Worm (Caenorhabditis elegans) whole organism, L4 larva: ENCODE measurements around the gene snr-4.

Experiments
- R02D3.7 ChIP-seq: fragments of 150-350 bp; sonication (generic microtip); optimal IDR thresholded peaks from 3 replicates; lab custom pipeline; 2014; ENCODE audit warnings: missing biosample characterization, missing genetic modification characterization
- ZK337.2 ChIP-seq: fragments of 200-800 bp; sonication (Bioruptor generic); IDR thresholded peaks from 2 replicates; pipeline ENCODE4 v1.3.6; 2022; ENCODE audit warnings: missing genetic modification reagents, missing genetic modification characterization, missing compliant biosample characterization
- aly-2 ChIP-seq: sonication (generic microtip); optimal IDR thresholded peaks from 2 replicates; lab custom pipeline; 2018; ENCODE audit warnings: missing biosample characterization, missing genetic modification characterization
- attf-4 ChIP-seq: sonication (generic microtip); optimal IDR thresholded peaks from 3 replicates; lab custom pipeline; 2017; ENCODE audit warnings: missing biosample characterization, missing genetic modification characterization
- ces-1 ChIP-seq: fragments of 150-350 bp; sonication (generic microtip); optimal IDR thresholded peaks from 4 replicates; lab custom pipeline; 2014; ENCODE audit warnings: missing biosample characterization, missing genetic modification reagents, missing genetic modification characterization
- fos-1 ChIP-seq: fragments of 150-350 bp; optimal IDR thresholded peaks from 2 replicates; lab custom pipeline; 2014; ENCODE audit warnings: missing biosample characterization, missing genetic modification characterization
- hlh-30 ChIP-seq: sonication (generic microtip); optimal IDR thresholded peaks from 2 replicates; lab custom pipeline; 2017; ENCODE audit warnings: antibody characterized with exemption, mild to moderate bottlenecking, missing genetic modification characterization, missing compliant biosample characterization; ENCODE audit not compliant: insufficient read depth
- lin-13 ChIP-seq: fragments of 150-350 bp; optimal IDR thresholded peaks from 2 replicates; lab custom pipeline; 2014; ENCODE audit warnings: missing biosample characterization, missing genetic modification reagents, missing genetic modification characterization
- mep-1 ChIP-seq: fragments of 150-350 bp; sonication (generic microtip); optimal IDR thresholded peaks from 3 replicates; lab custom pipeline; 2014; ENCODE audit warnings: missing biosample characterization, missing genetic modification characterization
- pqm-1 ChIP-seq: sonication (generic microtip); optimal IDR thresholded peaks from 2 replicates; lab custom pipeline; 2017; ENCODE audit warnings: missing biosample characterization, missing genetic modification characterization
- unc-130 ChIP-seq: sonication (generic microtip); optimal IDR thresholded peaks from 2 replicates; lab custom pipeline; 2016; ENCODE audit warnings: missing genetic modification reagents, missing genetic modification characterization, missing compliant biosample characterization

- TF ChIP-seq aly-2 (tag; lab: Kevin White, UChicago) (no peak), ces-1 (no peak), attf-4 (tag; lab: Kevin White, UChicago) (no peak), hlh-30 (no peak), lin-13 (GFP tag; lab: Kevin White, UChicago) (no peak), ZK337.2 (GFP tag; lab: Robert Waterston, UW) (no peak), fos-1 (tag; lab: Kevin White, UChicago) (no peak), mep-1 (no peak), R02D3.7 (tag; lab: Kevin White, UChicago) (no peak), unc-130 (GFP tag; lab: Kevin White, UChicago) (no peak), pqm-1 (tag; lab: Kevin White, UChicago) (no peak)
These were observed 50.4 kb downstream of the snr-4 start, which contains the start of gene F58H1.2 for ce11 chrV:11929046-11929590.
